Worm (Caenorhabditis elegans) whole organism, dauer: ENCODE results near the gene D1014.4.

Experiments
- unc-62 ChIP-seq: sonication (generic microtip); optimal IDR thresholded peaks from 2 replicates; lab custom pipeline; 2017; ENCODE audit warnings: missing biosample characterization, missing genetic modification reagents, missing genetic modification characterization

Gene D1014.4

ce11 chrV:8130149-8130661 is 2.8 kb upstream of the D1014.4 start, which contains the start of gene snap-1:
TSS of gene snap-1 (plus strand) at chrV:8130611.
- no peak for TF ChIP-seq unc-62 (GFP tag; lab: Kevin White, UChicago)

ce11 chrV:8130812-8131211 is 2.2 kb upstream of the D1014.4 start:
- TF ChIP-seq unc-62 (GFP tag; lab: Kevin White, UChicago): no peak

- no peak for TF ChIP-seq unc-62 (GFP tag; lab: Kevin White, UChicago)
Measured at ce11 chrV:8131628-8132027, 1.4 kb upstream of the D1014.4 start.

DNA sequence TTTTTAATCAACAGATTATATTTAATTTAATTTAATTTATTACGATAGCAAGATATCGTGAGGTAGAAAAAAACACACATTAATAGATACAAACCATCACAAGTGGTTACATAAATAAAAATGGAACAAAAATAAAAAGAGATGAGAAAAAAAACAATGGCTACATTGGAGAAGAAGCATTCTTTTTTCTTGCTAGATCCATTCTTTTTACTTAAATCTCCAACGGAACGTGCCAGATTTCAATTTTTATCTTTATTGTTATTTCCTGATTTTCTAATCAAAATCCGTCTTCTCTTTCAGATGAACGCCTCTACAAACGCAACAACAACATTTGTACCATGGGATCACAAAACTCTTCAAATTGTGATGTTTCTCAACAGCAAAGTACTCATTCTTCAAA is 10.6 kb downstream of the D1014.4 start, which contains the start of gene D1014.2:
Gene D1014.2 (plus strand): TSS at position 301 of the 400 bp plus-strand sequence.
- TF ChIP-seq unc-62 (GFP tag; lab: Kevin White, UChicago): no peak

DNA sequence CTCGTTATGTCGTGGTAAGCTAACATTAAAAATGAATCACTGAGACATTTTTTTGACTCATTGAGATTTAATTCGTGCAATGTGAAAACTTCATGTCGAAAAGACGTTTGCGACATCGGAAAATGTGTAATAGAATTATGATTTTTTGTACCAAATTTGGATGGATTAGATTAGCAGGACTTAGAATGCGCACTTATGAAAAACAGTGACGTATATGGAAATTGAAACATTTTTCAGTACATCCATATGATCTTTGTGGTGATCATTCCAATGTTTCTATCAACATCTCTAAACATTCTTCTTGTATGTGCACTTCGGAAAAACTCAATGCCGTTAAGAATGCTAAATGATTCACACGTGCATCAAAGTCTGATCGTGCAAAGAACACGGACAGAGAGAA is 11.5 kb downstream of the D1014.4 start:
- TF ChIP-seq unc-62 (GFP tag; lab: Kevin White, UChicago): no peak

- no peak for TF ChIP-seq unc-62 (GFP tag; lab: Kevin White, UChicago)
Measured at ce11 chrV:8145329-8145728, 12.3 kb downstream of the D1014.4 start, which contains the start of gene D1014.13. TSS of gene D1014.13 (plus strand) at chrV:8145629.

DNA sequence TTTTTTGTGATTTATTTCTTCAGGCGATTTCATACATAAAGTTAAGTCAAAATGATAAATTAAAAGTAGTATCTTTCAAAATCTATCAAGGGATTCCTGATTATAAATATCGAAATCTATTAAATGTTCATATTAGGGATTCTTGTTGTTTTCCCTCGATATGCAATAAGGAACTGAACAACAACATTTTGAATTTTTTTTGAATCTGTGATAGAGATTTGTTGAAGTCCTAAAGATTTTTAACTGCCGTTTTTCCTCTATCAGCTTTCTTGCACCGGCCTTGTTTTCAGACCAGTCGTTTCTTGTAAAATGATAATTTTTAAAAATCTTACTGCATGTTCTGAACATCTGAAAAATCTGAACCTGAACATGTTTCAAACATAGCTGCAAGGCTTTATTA is 22.7 kb downstream of the D1014.4 start:
- no peak for TF ChIP-seq unc-62 (GFP tag; lab: Kevin White, UChicago)

- TF ChIP-seq unc-62 (GFP tag; lab: Kevin White, UChicago): no peak
Measured at ce11 chrV:8157446-8157845, 24.4 kb downstream of the D1014.4 start, which contains the start of gene sul-2. TSS of gene sul-2 (plus strand) at chrV:8157746.

ce11 chrV:8159629-8160028 is 26.6 kb downstream of the D1014.4 start, which contains the start of gene F20D6.6:
TSS of gene F20D6.6 (plus strand) at chrV:8159929.
- TF ChIP-seq unc-62 (GFP tag; lab: Kevin White, UChicago): no peak

DNA sequence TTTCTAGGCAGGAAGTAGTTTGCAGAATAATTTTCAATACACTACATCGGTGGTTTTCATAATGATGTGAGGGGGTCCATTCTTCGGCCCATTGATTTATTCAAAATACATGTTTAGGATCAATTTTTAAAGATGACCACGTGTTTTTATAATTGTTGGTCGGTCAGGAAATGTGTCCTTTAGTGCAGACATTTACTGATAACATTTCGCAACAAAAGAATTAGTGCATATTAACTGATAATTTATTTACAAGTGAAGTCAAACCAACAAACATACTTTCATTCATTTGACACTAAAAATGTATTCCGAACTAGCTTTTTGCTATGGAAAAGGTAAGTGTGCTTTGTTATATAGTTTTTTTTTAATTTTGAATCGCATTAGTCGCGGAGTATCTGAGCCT is 28.7 kb downstream of the D1014.4 start, which contains the start of gene F20D6.5:
Gene F20D6.5 (plus strand): TSS at position 259 of the 400 bp plus-strand sequence.
- no peak for TF ChIP-seq unc-62 (GFP tag; lab: Kevin White, UChicago)

- no peak for TF ChIP-seq unc-62 (GFP tag; lab: Kevin White, UChicago)
Measured at ce11 chrV:8163199-8163598, 30.2 kb downstream of the D1014.4 start.

ce11 chrV:8168219-8168962 is 35.4 kb downstream of the D1014.4 start, which contains the start of gene F20D6.8:
TSS of gene F20D6.8 (minus strand) at chrV:8168269.
- TF ChIP-seq unc-62 (GFP tag; lab: Kevin White, UChicago): no peak

DNA sequence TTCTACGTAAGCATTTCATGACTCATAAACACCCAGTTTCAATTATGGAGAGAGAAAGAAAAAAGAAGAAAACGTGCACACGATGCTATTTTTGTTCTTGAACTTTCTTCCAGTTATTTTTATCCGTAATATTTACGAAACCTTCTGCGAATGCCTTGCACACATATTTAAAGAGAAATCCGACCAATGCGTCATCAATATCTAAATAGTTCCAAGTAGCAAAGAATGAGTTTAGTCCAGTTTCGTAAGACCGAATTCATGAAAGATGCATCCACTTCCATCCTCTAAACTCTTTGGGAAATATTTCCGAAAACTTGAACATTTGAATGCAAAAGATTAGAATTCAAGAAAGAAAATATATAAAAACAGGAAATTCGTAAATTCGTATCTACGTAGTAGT is 36.1 kb downstream of the D1014.4 start:
- no peak for TF ChIP-seq unc-62 (GFP tag; lab: Kevin White, UChicago)

- TF ChIP-seq unc-62 (GFP tag; lab: Kevin White, UChicago): no peak
Measured at ce11 chrV:8170300-8170699, 37.3 kb downstream of the D1014.4 start.

- no peak for TF ChIP-seq unc-62 (GFP tag; lab: Kevin White, UChicago)
Measured at ce11 chrV:8171688-8172087, 38.7 kb downstream of the D1014.4 start.

DNA sequence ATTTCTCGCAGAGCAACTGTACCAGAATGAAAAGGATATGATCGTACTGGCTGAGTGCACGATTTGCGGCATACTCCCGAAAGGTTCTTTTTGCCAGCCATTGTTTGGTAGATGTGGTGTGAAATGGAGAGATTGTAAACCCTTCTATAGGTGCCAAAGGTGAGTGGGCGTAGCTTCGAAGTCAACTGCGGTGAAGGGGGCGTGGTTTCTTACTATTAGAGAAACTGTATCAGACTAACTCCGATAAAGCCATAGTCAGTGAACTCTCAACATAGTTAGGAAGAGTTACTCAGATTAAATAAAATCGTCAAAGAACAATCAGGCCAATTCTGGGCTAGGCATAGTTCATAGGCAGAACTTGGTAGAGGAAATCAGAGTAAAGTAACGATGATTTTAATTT is 44.3 kb downstream of the D1014.4 start, which contains the start of gene F20D6.9:
Gene F20D6.9 (minus strand): TSS at position 101 of the 400 bp plus-strand sequence.
- TF ChIP-seq unc-62 (GFP tag; lab: Kevin White, UChicago): no peak
